Worm (Caenorhabditis elegans) whole organism, L4 larva: Measurements from ENCODE around the gene F31B9.7.

Experiments used
- R02D3.7 ChIP-seq: fragments of 150-350 bp; sonication (generic microtip); optimal IDR thresholded peaks from 3 replicates; lab custom pipeline; 2014; ENCODE audit warnings: missing biosample characterization, missing genetic modification characterization
- Y105C5A.15 ChIP-seq: fragments of 200-800 bp; sonication (Bioruptor generic); IDR thresholded peaks from 2 replicates; pipeline ENCODE4 v1.3.6; 2022; ENCODE audit warnings: missing genetic modification characterization, missing compliant biosample characterization
- aha-1 ChIP-seq: fragments of 150-350 bp; peaks from one replicate; lab custom pipeline; 2014; ENCODE audit warnings: missing biosample characterization, missing genetic modification characterization
- aly-2 ChIP-seq: sonication (generic microtip); optimal IDR thresholded peaks from 2 replicates; lab custom pipeline; 2018; ENCODE audit warnings: missing biosample characterization, missing genetic modification characterization
- ces-1 ChIP-seq: fragments of 150-350 bp; sonication (generic microtip); optimal IDR thresholded peaks from 4 replicates; lab custom pipeline; 2014; ENCODE audit warnings: missing biosample characterization, missing genetic modification reagents, missing genetic modification characterization
- dmd-6 ChIP-seq: fragments of 200-800 bp; sonication (Bioruptor generic); IDR thresholded peaks from 2 replicates; pipeline ENCODE4 v1.3.6; 2022; ENCODE audit warnings: missing genetic modification reagents, missing genetic modification characterization, missing compliant biosample characterization
- lin-39 ChIP-seq: fragments of 150-350 bp; optimal IDR thresholded peaks from 2 replicates; lab custom pipeline; 2014; ENCODE audit warnings: missing biosample characterization, missing genetic modification reagents, missing genetic modification characterization
- madf-5 ChIP-seq, 2 experiments: fragments of 200-800 bp; sonication (Bioruptor generic); IDR thresholded peaks; 2 replicates each; pipeline ENCODE4 v1.3.6; 2022; ENCODE audit warnings: missing compliant biosample characterization in 2 of 2, missing genetic modification characterization in 2 of 2
- nhr-41 ChIP-seq: fragments of 200-800 bp; sonication (Bioruptor generic); IDR thresholded peaks from 2 replicates; pipeline ENCODE4 v1.3.6; 2022; ENCODE audit warnings: missing genetic modification reagents, missing genetic modification characterization, missing compliant biosample characterization
- php-3 ChIP-seq: fragments of 200-800 bp; sonication (Bioruptor generic); IDR thresholded peaks from 2 replicates; pipeline ENCODE4 v1.3.6; 2022; ENCODE audit warnings: missing genetic modification reagents, missing genetic modification characterization, missing compliant biosample characterization
- pqm-1 ChIP-seq: sonication (generic microtip); optimal IDR thresholded peaks from 2 replicates; lab custom pipeline; 2017; ENCODE audit warnings: missing biosample characterization, missing genetic modification characterization
- rbr-2 ChIP-seq: sonication (generic microtip); optimal IDR thresholded peaks from 2 replicates; lab custom pipeline; 2016; ENCODE audit warnings: missing genotype, missing genetic modification characterization, missing compliant biosample characterization
- set-16 ChIP-seq: fragments of 200-800 bp; sonication (Bioruptor generic); IDR thresholded peaks from 2 replicates; pipeline ENCODE4 v1.3.6; 2022; ENCODE audit warnings: missing genetic modification reagents, missing genetic modification characterization, missing compliant biosample characterization
- unc-62 ChIP-seq, 3 experiments: fragments of 150-350 bp in 1 of 3; sonication (generic microtip); optimal IDR thresholded peaks in 2 of 3; peaks in 1 of 3; 1 replicate in 1 of 3; 2 replicates in 2 of 3; lab custom pipeline; 2014 to 2017; ENCODE audit warnings: missing biosample characterization in 3 of 3, missing genetic modification characterization in 3 of 3, missing genetic modification reagents in 3 of 3, missing genotype in 1 of 3
- zip-11 ChIP-seq: fragments of 200-800 bp; sonication (Bioruptor generic); IDR thresholded peaks from 2 replicates; pipeline ENCODE4 v1.3.6; 2022; ENCODE audit warnings: missing genetic modification characterization, missing compliant biosample characterization
- ztf-11 ChIP-seq: fragments of 150-350 bp; optimal IDR thresholded peaks from 2 replicates; lab custom pipeline; 2014; ENCODE audit warnings: missing biosample characterization, missing genetic modification characterization

F31B9.7 gene

ce11 chrX:15944198-15944597 is 24.7 kb downstream of the F31B9.7 start:
- TF ChIP-seq dmd-6 (GFP tag; lab: Robert Waterston, UW) (peak; percentile 51), Y105C5A.15 (GFP tag; lab: Robert Waterston, UW) (no peak)

ce11 chrX:15945806-15946205 is 26.3 kb downstream of the F31B9.7 start:
- no peak for TF ChIP-seq lin-39 (tag; lab: Kevin White, UChicago)
- TF ChIP-seq set-16 (GFP tag; lab: Robert Waterston, UW): peak; percentile 87
- peak; percentile 51 for TF ChIP-seq aha-1
- no peak for TF ChIP-seq aly-2 (tag; lab: Kevin White, UChicago)
- TF ChIP-seq ztf-11 (tag; lab: Kevin White, UChicago): no peak

ce11 chrX:15951194-15951593 is 31.7 kb downstream of the F31B9.7 start, which contains the start of gene col-186:
col-186 (plus strand) TSS chrX:15951494.
- TF ChIP-seq php-3 (GFP tag; lab: Robert Waterston, UW) (no peak), pqm-1 (tag; lab: Kevin White, UChicago) (no peak), unc-62 (GFP tag; optimal IDR thresholded peaks at IDR 0.05 in 1 of 2; lab: Kevin White, UChicago) (peak in 1 of 2 experiments; percentile 86), unc-62 (tag; optimal IDR thresholded peaks at IDR 0.05; lab: Kevin White, UChicago) (no peak)
- TF ChIP-seq, all 104 proteins: peak for 1

ce11 chrX:15953086-15953485 is 33.6 kb downstream of the F31B9.7 start:
- TF ChIP-seq Y105C5A.15 (GFP tag; lab: Robert Waterston, UW) (no peak), set-16 (GFP tag; lab: Robert Waterston, UW) (peak; percentile 79)
- TF ChIP-seq, all 104 proteins: peak for 1

- no peak for TF ChIP-seq nhr-41 (GFP tag; lab: Robert Waterston, UW)
- no peak for TF ChIP-seq ces-1 (GFP tag; lab: Kevin White, UChicago)
These were observed 34.1 kb downstream of the F31B9.7 start for ce11 chrX:15953611-15954010.

ce11 chrX:15958767-15959166 is 39.3 kb downstream of the F31B9.7 start, which contains the start of gene C09G1.5:
C09G1.5 (plus strand) TSS chrX:15959067.
- no peak for TF ChIP-seq madf-5 (GFP tag; IDR thresholded peaks at IDR 0.05; lab: Robert Waterston, UW)
- TF ChIP-seq R02D3.7: no peak
- TF ChIP-seq rbr-2: no peak
- no peak for TF ChIP-seq pqm-1 (tag; lab: Kevin White, UChicago)
- no peak for TF ChIP-seq zip-11
